Fruit fly (Drosophila melanogaster) whole organism, embryonic: ENCODE measurements around the gene CG15767.
A peak's percentile ranks its signal among the peaks of the same experiment; 100 is the strongest.

Experiments
- Adf1 ChIP-seq: fragments of 200-800 bp; sonication (Bioruptor generic); IDR thresholded peaks from 2 replicates; pipeline ENCODE4 v1.3.6; 2022; ENCODE audit warnings: missing biosample characterization, missing genetic modification characterization
- Atf-2 ChIP-seq: fragments of 200-800 bp; sonication (Bioruptor generic); optimal IDR thresholded peaks from 2 replicates; lab custom pipeline; 2016; ENCODE audit warnings: missing biosample characterization, missing genetic modification characterization
- CG11398 ChIP-seq: fragments of 200-800 bp; sonication (Bioruptor generic); optimal IDR thresholded peaks from 2 replicates; lab custom pipeline; 2016; ENCODE audit warnings: missing biosample characterization, missing genetic modification characterization
- CG13424 ChIP-seq: fragments of 200-800 bp; sonication (Bioruptor generic); optimal IDR thresholded peaks from 2 replicates; lab custom pipeline; 2019; ENCODE audit warnings: missing biosample characterization, mild to moderate bottlenecking, missing genetic modification characterization, moderate library complexity
- CG14014 ChIP-seq: fragments of 200-800 bp; sonication (Bioruptor generic); IDR thresholded peaks from 2 replicates; pipeline ENCODE4 v1.3.6; 2022; ENCODE audit warnings: missing biosample characterization, missing genetic modification characterization
- CG15011 ChIP-seq: fragments of 200-800 bp; sonication (Bioruptor generic); optimal IDR thresholded peaks from 3 replicates; lab custom pipeline; 2018; ENCODE audit warnings: missing biosample characterization, mild to moderate bottlenecking, missing genetic modification characterization
- CG17912 ChIP-seq: fragments of 200-800 bp; sonication (Bioruptor generic); optimal IDR thresholded peaks from 2 replicates; lab custom pipeline; 2018; ENCODE audit warnings: missing biosample characterization, mild to moderate bottlenecking, missing genetic modification characterization
- CG18262 ChIP-seq: fragments of 200-800 bp; optimal IDR thresholded peaks from 3 replicates; lab custom pipeline; 2019; ENCODE audit warnings: missing biosample characterization, mild to moderate bottlenecking, missing genetic modification characterization, moderate library complexity
- CG2120 ChIP-seq: fragments of 200-800 bp; sonication (Bioruptor generic); optimal IDR thresholded peaks from 3 replicates; lab custom pipeline; 2016; ENCODE audit warnings: missing biosample characterization, missing genetic modification characterization
- CG2712 ChIP-seq: fragments of 200-800 bp; optimal IDR thresholded peaks from 3 replicates; lab custom pipeline; 2019; ENCODE audit warnings: missing biosample characterization, mild to moderate bottlenecking, missing genetic modification characterization, moderate library complexity
- CG4328 ChIP-seq: fragments of 200-800 bp; sonication (Bioruptor generic); optimal IDR thresholded peaks from 3 replicates; lab custom pipeline; 2017; ENCODE audit warnings: missing biosample characterization, missing genetic modification reagents, missing genetic modification characterization
- CG7745 ChIP-seq: fragments of 200-800 bp; sonication (Bioruptor generic); optimal IDR thresholded peaks from 2 replicates; lab custom pipeline; 2018; ENCODE audit warnings: missing biosample characterization, mild to moderate bottlenecking, missing genetic modification characterization, moderate library complexity
- CG7963 ChIP-seq: fragments of 200-800 bp; sonication (Bioruptor generic); IDR thresholded peaks from 3 replicates; pipeline ENCODE4 v1.3.6; 2022; ENCODE audit warnings: missing biosample characterization, missing genetic modification characterization; ENCODE audit not compliant: partially characterized antibody
- CG8290 ChIP-seq, 3 experiments: fragments of 200-800 bp; sonication (Bioruptor generic); optimal IDR thresholded peaks; 2 replicates each; lab custom pipeline; 2016 to 2019; ENCODE audit warnings: missing biosample characterization in 3 of 3, missing genetic modification characterization in 3 of 3, mild to moderate bottlenecking in 2 of 3, moderate library complexity in 1 of 3
- CG9727 ChIP-seq: fragments of 200-800 bp; sonication (Bioruptor generic); optimal IDR thresholded peaks from 3 replicates; lab custom pipeline; 2017; ENCODE audit warnings: missing biosample characterization, mild to moderate bottlenecking, missing genetic modification characterization
- CG9797 ChIP-seq: fragments of 200-800 bp; sonication (Bioruptor generic); optimal IDR thresholded peaks from 3 replicates; lab custom pipeline; 2018; ENCODE audit warnings: missing biosample characterization, mild to moderate bottlenecking, missing genetic modification characterization
- CHES-1-like ChIP-seq: fragments of 200-800 bp; sonication (Bioruptor generic); optimal IDR thresholded peaks from 2 replicates; lab custom pipeline; 2016; ENCODE audit warnings: missing biosample characterization, missing genetic modification characterization
- Fer3 ChIP-seq: fragments of 200-800 bp; sonication (Bioruptor generic); optimal IDR thresholded peaks from 2 replicates; lab custom pipeline; 2018; ENCODE audit warnings: missing biosample characterization, mild to moderate bottlenecking, missing genetic modification characterization, moderate library complexity
- Hr3 ChIP-seq: fragments of 200-800 bp; sonication (Bioruptor generic); optimal IDR thresholded peaks from 3 replicates; lab custom pipeline; 2016; ENCODE audit warnings: missing biosample characterization, missing genetic modification characterization
- Lhr ChIP-seq: fragments of 200-800 bp; sonication (Bioruptor generic); optimal IDR thresholded peaks from 3 replicates; lab custom pipeline; 2017; ENCODE audit warnings: mild to moderate bottlenecking, missing biosample characterization, missing genetic modification reagents, missing genetic modification characterization
- NFAT ChIP-seq: fragments of 200-800 bp; sonication (Bioruptor generic); IDR thresholded peaks from 2 replicates; pipeline ENCODE4 v1.3.6; 2022; ENCODE audit warnings: missing biosample characterization, missing genetic modification characterization
- Nf-YA ChIP-seq: fragments of 200-800 bp; sonication (Bioruptor generic); IDR thresholded peaks from 2 replicates; pipeline ENCODE4 v1.3.6; 2022; ENCODE audit warnings: missing biosample characterization, missing genetic modification characterization
- Oli ChIP-seq: fragments of 200-800 bp; sonication (Bioruptor generic); optimal IDR thresholded peaks from 2 replicates; lab custom pipeline; 2018; ENCODE audit warnings: missing biosample characterization, mild to moderate bottlenecking, missing genetic modification characterization, moderate library complexity
- Poxn ChIP-seq: fragments of 200-800 bp; sonication (Bioruptor generic); IDR thresholded peaks from 2 replicates; pipeline ENCODE4 v1.3.6; 2022; ENCODE audit warnings: missing biosample characterization, missing genetic modification characterization
- Sry-δ ChIP-seq: fragments of 200-800 bp; sonication (Bioruptor generic); optimal IDR thresholded peaks from 2 replicates; lab custom pipeline; 2016; ENCODE audit warnings: missing biosample characterization, missing genetic modification characterization
- Taf1 ChIP-seq: fragments of 200-800 bp; sonication (Bioruptor generic); IDR thresholded peaks from 2 replicates; pipeline ENCODE4 v1.3.6; 2022; ENCODE audit warnings: missing biosample characterization, missing genetic modification characterization
- cato ChIP-seq: fragments of 200-800 bp; sonication (Bioruptor generic); optimal IDR thresholded peaks from 2 replicates; lab custom pipeline; 2016; ENCODE audit warnings: missing biosample characterization, missing genetic modification characterization, borderline replicate concordance
- chif ChIP-seq, 2 experiments: fragments of 200-800 bp; sonication (Bioruptor generic); optimal IDR thresholded peaks; 3 replicates each; lab custom pipeline; 2016; ENCODE audit warnings: missing biosample characterization in 2 of 2, missing genetic modification characterization in 2 of 2
- ewg ChIP-seq: fragments of 200-800 bp; sonication (Bioruptor generic); optimal IDR thresholded peaks from 3 replicates; lab custom pipeline; 2017; ENCODE audit warnings: mild to moderate bottlenecking, missing biosample characterization, missing genetic modification reagents, missing genetic modification characterization
- fd3F ChIP-seq: fragments of 200-800 bp; sonication (Bioruptor generic); optimal IDR thresholded peaks from 2 replicates; lab custom pipeline; 2018; ENCODE audit warnings: missing biosample characterization, mild to moderate bottlenecking, missing genetic modification characterization, moderate library complexity
- grau ChIP-seq: fragments of 200-800 bp; optimal IDR thresholded peaks from 3 replicates; lab custom pipeline; 2019; ENCODE audit warnings: missing biosample characterization, mild to moderate bottlenecking, missing genetic modification characterization, moderate library complexity
- ind ChIP-seq: fragments of 200-800 bp; sonication (Bioruptor generic); optimal IDR thresholded peaks from 3 replicates; lab custom pipeline; 2016; ENCODE audit warnings: missing biosample characterization, missing genetic modification characterization
- klu ChIP-seq: fragments of 200-800 bp; sonication (Bioruptor generic); IDR thresholded peaks from 2 replicates; pipeline ENCODE4 v1.3.6; 2022; ENCODE audit warnings: missing biosample characterization, missing genetic modification characterization
- knrl ChIP-seq: fragments of 200-800 bp; sonication (Bioruptor generic); IDR thresholded peaks from 3 replicates; pipeline ENCODE4 v1.3.6; 2022; ENCODE audit warnings: missing biosample characterization, missing genetic modification characterization; ENCODE audit not compliant: partially characterized antibody
- nau ChIP-seq: fragments of 200-800 bp; sonication (Bioruptor generic); optimal IDR thresholded peaks from 3 replicates; lab custom pipeline; 2017; ENCODE audit warnings: missing biosample characterization, mild to moderate bottlenecking, missing genetic modification characterization, missing genetic modification reagents
- otp ChIP-seq: fragments of 200-800 bp; sonication (Bioruptor generic); IDR thresholded peaks from 3 replicates; pipeline ENCODE4, ENCODE4 v1.3.6; 2022; ENCODE audit warnings: missing biosample characterization, missing genetic modification characterization
- pnt ChIP-seq: fragments of 200-800 bp; sonication (Bioruptor generic); optimal IDR thresholded peaks from 3 replicates; lab custom pipeline; 2016; ENCODE audit warnings: missing biosample characterization, missing genetic modification characterization
- sd ChIP-seq: fragments of 200-800 bp; sonication (Bioruptor generic); optimal IDR thresholded peaks from 3 replicates; lab custom pipeline; 2018; ENCODE audit warnings: missing biosample characterization, mild to moderate bottlenecking, missing genetic modification characterization, moderate library complexity
- sens-2 ChIP-seq: fragments of 200-800 bp; sonication (Bioruptor generic); IDR thresholded peaks from 2 replicates; pipeline ENCODE4 v1.3.6; 2022; ENCODE audit warnings: missing biosample characterization, missing genetic modification characterization
- sisA ChIP-seq: fragments of 200-800 bp; sonication (Bioruptor generic); IDR thresholded peaks from 2 replicates; pipeline ENCODE4 v1.3.6; 2022; ENCODE audit warnings: missing biosample characterization, missing genetic modification characterization
- tin ChIP-seq: fragments of 200-800 bp; sonication (Bioruptor generic); optimal IDR thresholded peaks from 3 replicates; lab custom pipeline; 2016; ENCODE audit warnings: missing biosample characterization, missing genetic modification characterization
- tna ChIP-seq: fragments of 200-800 bp; sonication (Bioruptor generic); IDR thresholded peaks from 2 replicates; pipeline ENCODE4 v1.3.6; 2022; ENCODE audit warnings: missing biosample characterization, missing genetic modification characterization; ENCODE audit not compliant: partially characterized antibody
- toy ChIP-seq: fragments of 200-800 bp; sonication (Bioruptor generic); IDR thresholded peaks from 2 replicates; pipeline ENCODE4 v1.3.6; 2022; ENCODE audit warnings: missing biosample characterization, missing genetic modification characterization
- tup ChIP-seq: fragments of 200-800 bp; sonication (Bioruptor generic); optimal IDR thresholded peaks from 2 replicates; lab custom pipeline; 2016; ENCODE audit warnings: missing biosample characterization, mild to moderate bottlenecking, missing genetic modification characterization, moderate library complexity
- z ChIP-seq: fragments of 200-800 bp; sonication (Bioruptor generic); IDR thresholded peaks from 3 replicates; pipeline ENCODE4 v1.3.6; 2022; ENCODE audit warnings: missing biosample characterization, missing genetic modification characterization
- zfh1 ChIP-seq: fragments of 200-800 bp; sonication (Bioruptor generic); IDR thresholded peaks from 3 replicates; pipeline ENCODE4 v1.3.6; 2022; ENCODE audit warnings: missing biosample characterization, missing genetic modification characterization
- zfh2 ChIP-seq: fragments of 200-800 bp; sonication (Bioruptor generic); optimal IDR thresholded peaks from 2 replicates; lab custom pipeline; 2016; ENCODE audit warnings: missing biosample characterization, missing genetic modification characterization

The CG15767 gene

dm6 chrX:5764001-5764892 is 25.0 kb upstream of the CG15767 start, which contains the start of the genes MAPk-Ak2 and CG42699 (continued):
- TF ChIP-seq sens-2 (GFP tag; lab: Robert Waterston, UW) (0 out of 2 replicates have a peak, but pooled peaks have one; percentile 37), nau (GFP tag; lab: Kevin White, UChicago) (peak; percentile 90), Atf-2 (GFP tag; lab: Kevin White, UChicago) (peak; percentile 74), CG15011 (GFP tag; lab: Kevin White, UChicago) (peak; percentile 77), otp (GFP tag; lab: Robert Waterston, UW) (peak; percentile 76; the same call in 1 of the 3 replicates), toy (GFP tag; lab: Robert Waterston, UW) (peak; percentile 40; the same call in 1 of the 2 replicates), grau (tag; lab: Kevin White, UChicago) (peak; percentile 66), fd3F (GFP tag; lab: Kevin White, UChicago) (peak; percentile 79), zfh1 (GFP tag; lab: Robert Waterston, UW) (peak; percentile 78), Nf-YA (peak; percentile 79), tin (peak; percentile 40), CG2712 (tag; lab: Kevin White, UChicago) (peak; percentile 53), CG9727 (GFP tag; lab: Kevin White, UChicago) (peak; percentile 83), CG2120 (peak; percentile 77), CG7963 (GFP tag; lab: Robert Waterston, UW) (peak; percentile 71), ind (GFP tag; lab: Kevin White, UChicago) (peak; percentile 21), tna (GFP tag; lab: Robert Waterston, UW) (peak; percentile 68), Poxn (GFP tag; lab: Robert Waterston, UW) (no peak), Adf1 (GFP tag; lab: Robert Waterston, UW) (peak; percentile 36), Hr3 (GFP tag; lab: Kevin White, UChicago) (peak; percentile 28), CG9797 (GFP tag; lab: Kevin White, UChicago) (peak; percentile 77), tup (GFP tag; lab: Kevin White, UChicago) (peak; percentile 54), Sry-δ (GFP tag; lab: Kevin White, UChicago) (peak; percentile 87), ewg (GFP tag; lab: Kevin White, UChicago) (peak; percentile 71), CG17912 (peak; percentile 92), cato (peak; percentile 60), knrl (GFP tag; lab: Robert Waterston, UW) (peak; percentile 56; the same call in 2 of the 3 replicates), Fer3 (tag; lab: Kevin White, UChicago) (peak; percentile 82), sd (tag; lab: Kevin White, UChicago) (peak; percentile 92), CG8290 (GFP tag; optimal IDR thresholded peaks at IDR 0.05; lab: Kevin White, UChicago) (peak; percentile 86), CG8290 (tag; optimal IDR thresholded peaks at IDR 0.05; lab: Kevin White, UChicago) (peak; percentile 76 to 88), CG4328 (peak; percentile 89), CHES-1-like (GFP tag; lab: Kevin White, UChicago) (peak; percentile 87), Lhr (peak; percentile 71), chif (GFP tag; optimal IDR thresholded peaks at IDR 0.05; lab: Kevin White, UChicago) (peak; percentile 68 to 69), CG11398 (GFP tag; lab: Kevin White, UChicago) (peak; percentile 88), z (peak; percentile 61; the same call in 1 of the 3 replicates), CG13424 (tag; lab: Kevin White, UChicago) (peak; percentile 71), Taf1 (GFP tag; lab: Robert Waterston, UW) (no peak), NFAT (GFP tag; lab: Robert Waterston, UW) (peak; percentile 72), sisA (GFP tag; lab: Robert Waterston, UW) (no peak), Oli (peak; percentile 3), pnt (GFP tag; lab: Kevin White, UChicago) (peak; percentile 64), CG18262 (peak; percentile 63), klu (GFP tag; lab: Robert Waterston, UW) (no peak), CG7745 (tag; lab: Kevin White, UChicago) (peak; percentile 68), CG14014 (peak; percentile 85; the same call in 1 of the 2 replicates), zfh2 (GFP tag; lab: Kevin White, UChicago) (peak; percentile 6)
